Fruit fly (Drosophila melanogaster): ENCODE results near the gene CG31464.
A peak's percentile ranks its signal among the peaks of the same experiment; 100 is the strongest.

The CG31464 gene

dm6 chr3R:8313038-8313437, 22.0 kb downstream of the CG31464 start, which contains the start of gene CG7483 (continued):
- peak; percentile 93 for TF ChIP-seq MESR4 (GFP tag; optimal IDR thresholded peaks at IDR 0.05)
- no peak for TF ChIP-seq crc (GFP tag; optimal IDR thresholded peaks at IDR 0.05)
- TF ChIP-seq lbe (GFP tag; optimal IDR thresholded peaks at IDR 0.05): peak; percentile 34
- TF ChIP-seq unc-4 (GFP tag; IDR thresholded peaks at IDR 0.05; ENCODE audit: partially characterized antibody): peak; percentile 88
- peak; percentile 22 for TF ChIP-seq CG2712 (tag; optimal IDR thresholded peaks at IDR 0.05)
- TF ChIP-seq nau (GFP tag; optimal IDR thresholded peaks at IDR 0.05): no peak
- TF ChIP-seq gfzf (GFP tag; optimal IDR thresholded peaks at IDR 0.05): peak; percentile 30
- no peak for TF ChIP-seq crp (GFP tag; optimal IDR thresholded peaks at IDR 0.05)
- no peak for TF ChIP-seq Adf1 (GFP tag; IDR thresholded peaks at IDR 0.05)
- no peak for TF ChIP-seq BtbVII (GFP tag; optimal IDR thresholded peaks at IDR 0.05)
- no peak for TF ChIP-seq CG9727 (GFP tag; optimal IDR thresholded peaks at IDR 0.05)
- TF ChIP-seq lola (GFP tag; optimal IDR thresholded peaks at IDR 0.05): no peak
- peak; percentile 22 for TF ChIP-seq nmo (GFP tag; optimal IDR thresholded peaks at IDR 0.05)
- TF ChIP-seq chm (GFP tag; IDR thresholded peaks at IDR 0.05): no peak
- no peak for TF ChIP-seq Nf-YB (GFP tag; optimal IDR thresholded peaks at IDR 0.05)
- TF ChIP-seq nerfin-2 (GFP tag; IDR thresholded peaks at IDR 0.05; ENCODE audit: partially characterized antibody): peak; percentile 79
- peak in 1 of 2 experiments; percentile 30 for TF ChIP-seq insv (GFP tag; optimal IDR thresholded peaks at IDR 0.05)
- TF ChIP-seq NK7.1 (GFP tag; optimal IDR thresholded peaks at IDR 0.05): no peak
- no peak for TF ChIP-seq ranshi (GFP tag; IDR thresholded peaks at IDR 0.05)
- TF ChIP-seq lov (optimal IDR thresholded peaks at IDR 0.05): no peak
- TF ChIP-seq lov (GFP tag; IDR thresholded peaks at IDR 0.05): no peak
- no peak for TF ChIP-seq CG13894 (tag; optimal IDR thresholded peaks at IDR 0.05)
- no peak for TF ChIP-seq zfh2 (GFP tag; optimal IDR thresholded peaks at IDR 0.05)
- TF ChIP-seq Fer1 (GFP tag; optimal IDR thresholded peaks at IDR 0.05): peak; percentile 26
- TF ChIP-seq Sry-δ (GFP tag; optimal IDR thresholded peaks at IDR 0.05): peak; percentile 87
- no peak for TF ChIP-seq ken (GFP tag; IDR thresholded peaks at IDR 0.05)
- TF ChIP-seq CG12659 (GFP tag; optimal IDR thresholded peaks at IDR 0.05): peak; percentile 42
- TF ChIP-seq CG11504 (tag; optimal IDR thresholded peaks at IDR 0.05): peak; percentile 86
- TF ChIP-seq E2f2 (GFP tag; IDR thresholded peaks at IDR 0.05): peak; percentile 98
- TF ChIP-seq CG10462 (GFP tag; optimal IDR thresholded peaks at IDR 0.05): no peak
- TF ChIP-seq CG10267 (tag; optimal IDR thresholded peaks at IDR 0.05): peak; percentile 48
- no peak for TF ChIP-seq sim (GFP tag; IDR thresholded peaks at IDR 0.05)
- no peak for TF ChIP-seq Ets65A (GFP tag)
- TF ChIP-seq bab2 (GFP tag; optimal IDR thresholded peaks at IDR 0.05): no peak
- no peak for TF ChIP-seq H2.0 (GFP tag; IDR thresholded peaks at IDR 0.05)
- no peak for TF ChIP-seq kay (GFP tag; optimal IDR thresholded peaks at IDR 0.05)
- no peak for TF ChIP-seq CG11085 (GFP tag; IDR thresholded peaks at IDR 0.05)
- TF ChIP-seq CG7271 (tag; optimal IDR thresholded peaks at IDR 0.05): peak; percentile 3
- TF ChIP-seq Med (GFP tag): peak; percentile 64
- peak in 1 of 2 experiments; percentile 18 for TF ChIP-seq tll (GFP tag; optimal IDR thresholded peaks at IDR 0.05)
- TF ChIP-seq CG9797 (GFP tag; optimal IDR thresholded peaks at IDR 0.05): peak; percentile 54
- no peak for TF ChIP-seq corto (GFP tag; optimal IDR thresholded peaks at IDR 0.05)
- no peak for TF ChIP-seq disco-r (GFP tag; optimal IDR thresholded peaks at IDR 0.05)
- TF ChIP-seq CG9817 (tag; optimal IDR thresholded peaks at IDR 0.05): no peak
- TF ChIP-seq CG33557 (GFP tag; optimal IDR thresholded peaks at IDR 0.05): peak; percentile 7
- peak; percentile 97 for TF ChIP-seq Dref (GFP tag; IDR thresholded peaks at IDR 0.05)
- no peak for TF ChIP-seq CG11456 (GFP tag; IDR thresholded peaks at IDR 0.05)
- TF ChIP-seq gcm2 (GFP tag; optimal IDR thresholded peaks at IDR 0.05): no peak
- TF ChIP-seq Poxn (GFP tag; IDR thresholded peaks at IDR 0.05): no peak
- peak; percentile 80 for TF ChIP-seq BEAF-32 (GFP tag; optimal IDR thresholded peaks at IDR 0.05)
